Worm (Caenorhabditis elegans) whole organism, young adult: ENCODE measurements around the gene Y48C3A.18.

ENCODE experiments used
- egl-44 ChIP-seq: fragments of 200-800 bp; sonication (Bioruptor generic); IDR thresholded peaks from 2 replicates; pipeline ENCODE4 v1.3.6; 2022; ENCODE audit warnings: missing genetic modification reagents, missing genetic modification characterization, missing compliant biosample characterization
- hmg-20 ChIP-seq: fragments of 200-800 bp; sonication (Bioruptor generic); IDR thresholded peaks from 2 replicates; pipeline ENCODE4 v1.3.6; 2022; ENCODE audit warnings: missing genetic modification reagents, missing genetic modification characterization, missing compliant biosample characterization
- snpc-4 ChIP-seq, 5 experiments: fragments of 150-350 bp in 1 of 5; sonication (generic microtip) in 4 of 5; optimal IDR thresholded peaks; 2 replicates each; lab custom pipeline; 2014 to 2018; ENCODE audit warnings: missing genetic modification characterization in 5 of 5, missing biosample characterization in 3 of 5, antibody characterized with exemption in 2 of 5, mild to moderate bottlenecking in 2 of 5, missing compliant biosample characterization in 2 of 5, missing genotype in 2 of 5, moderate library complexity in 2 of 5, missing genetic modification reagents in 1 of 5
- xnd-1 ChIP-seq: sonication (generic microtip); optimal IDR thresholded peaks from 2 replicates; lab custom pipeline; 2016; ENCODE audit warnings: missing genotype, missing genetic modification reagents, missing genetic modification characterization, missing compliant biosample characterization

ce11 chrII:13416552-13416951 lies 4.1 kb downstream of the Y48C3A.18 start:
- no peak for TF ChIP-seq snpc-4 (GFP tag; optimal IDR thresholded peaks at IDR 0.05; lab: Kevin White, UChicago)
- TF ChIP-seq snpc-4 (tag; optimal IDR thresholded peaks at IDR 0.05; lab: Kevin White, UChicago): no peak
- no peak for TF ChIP-seq xnd-1
- no peak for TF ChIP-seq egl-44 (GFP tag; lab: Robert Waterston, UW)
- no peak for TF ChIP-seq hmg-20 (GFP tag; lab: Robert Waterston, UW)
